Worm (Caenorhabditis elegans) whole organism, early embryonic: Measurements from ENCODE around the gene srx-111.

ENCODE experiments used
- B0310.2 ChIP-seq: sonication (generic microtip); optimal IDR thresholded peaks from 2 replicates; lab custom pipeline; 2016; ENCODE audit warnings: mild to moderate bottlenecking, missing genetic modification characterization, missing compliant biosample characterization
- F13C5.2 ChIP-seq: sonication (generic microtip); optimal IDR thresholded peaks from 2 replicates; lab custom pipeline; 2017; ENCODE audit warnings: mild to moderate bottlenecking, missing genetic modification characterization, inconsistent platforms, missing compliant biosample characterization
- ama-1 ChIP-seq: fragments of 150-350 bp; optimal IDR thresholded peaks from 2 replicates; lab custom pipeline; 2014
- ceh-13 ChIP-seq: fragments of 200-800 bp; sonication (Bioruptor generic); optimal IDR thresholded peaks from 2 replicates; lab custom pipeline; 2018; ENCODE audit warnings: mild to moderate bottlenecking, missing genetic modification characterization, missing compliant biosample characterization
- ets-7 ChIP-seq: sonication (generic microtip); optimal IDR thresholded peaks from 2 replicates; lab custom pipeline; 2016; ENCODE audit warnings: missing genotype, missing genetic modification characterization, missing compliant biosample characterization
- flt-1 ChIP-seq: fragments of 200-800 bp; sonication (Bioruptor generic); IDR thresholded peaks from 2 replicates; pipeline ENCODE4 v1.3.6; 2022; ENCODE audit warnings: missing genetic modification characterization, missing compliant biosample characterization
- hmbx-1 ChIP-seq: sonication (generic microtip); optimal IDR thresholded peaks from 2 replicates; lab custom pipeline; 2016; ENCODE audit warnings: mild to moderate bottlenecking, missing genetic modification characterization, missing compliant biosample characterization
- hmg-4 ChIP-seq: fragments of 200-800 bp; sonication (Bioruptor generic); optimal IDR thresholded peaks from 2 replicates; lab custom pipeline; 2018; ENCODE audit warnings: mild to moderate bottlenecking, missing genetic modification characterization, missing compliant biosample characterization
- hnd-1 ChIP-seq: sonication (generic microtip); optimal IDR thresholded peaks from 2 replicates; lab custom pipeline; 2016; ENCODE audit warnings: missing genetic modification characterization, missing compliant biosample characterization
- pes-1 ChIP-seq: fragments of 200-800 bp; sonication (Bioruptor generic); IDR thresholded peaks from 2 replicates; pipeline ENCODE4 v1.3.6; 2022; ENCODE audit warnings: missing genetic modification reagents, missing genetic modification characterization, missing compliant biosample characterization
- scrt-1 ChIP-seq: fragments of 200-800 bp; sonication (Bioruptor generic); IDR thresholded peaks from 2 replicates; pipeline ENCODE4 v1.3.6; 2022; ENCODE audit warnings: missing genetic modification characterization, missing compliant biosample characterization
- sea-1 ChIP-seq: fragments of 200-800 bp; sonication (Bioruptor generic); conservative IDR thresholded peaks from 2 replicates; pipeline ENCODE4 v1.3.6; 2022; ENCODE audit warnings: missing genetic modification characterization, missing compliant biosample characterization
- tbx-11 ChIP-seq: fragments of 200-800 bp; sonication (Bioruptor generic); IDR thresholded peaks from 2 replicates; pipeline ENCODE4 v1.3.6; 2022; ENCODE audit warnings: missing genetic modification characterization, missing compliant biosample characterization
- tra-4 ChIP-seq: sonication (generic microtip); optimal IDR thresholded peaks from 2 replicates; lab custom pipeline; 2017; ENCODE audit warnings: missing genetic modification characterization, missing compliant biosample characterization

ce11 chrII:3721016-3721415, 36.6 kb upstream of the srx-111 start, which contains the start of gene C46E10.3:
- TF ChIP-seq flt-1 (GFP tag; lab: Robert Waterston, UW) (no peak), ama-1 (lab: Kevin White, UChicago) (no peak), ets-7 (tag; lab: Kevin White, UChicago) (no peak), F13C5.2 (no peak), pes-1 (GFP tag; lab: Robert Waterston, UW) (no peak), tra-4 (tag; lab: Kevin White, UChicago) (no peak), hmbx-1 (tag; lab: Kevin White, UChicago) (no peak), sea-1 (GFP tag; lab: Robert Waterston, UW) (no peak), ceh-13 (GFP tag; lab: Kevin White, UChicago) (no peak), hnd-1 (tag; lab: Kevin White, UChicago) (no peak), hmg-4 (GFP tag; lab: Kevin White, UChicago) (no peak), tbx-11 (GFP tag; lab: Robert Waterston, UW) (no peak), B0310.2 (tag; lab: Kevin White, UChicago) (no peak), scrt-1 (GFP tag; lab: Robert Waterston, UW) (no peak)
